Fruit fly (Drosophila melanogaster): ENCODE results near the gene CG12025.

DNA sequence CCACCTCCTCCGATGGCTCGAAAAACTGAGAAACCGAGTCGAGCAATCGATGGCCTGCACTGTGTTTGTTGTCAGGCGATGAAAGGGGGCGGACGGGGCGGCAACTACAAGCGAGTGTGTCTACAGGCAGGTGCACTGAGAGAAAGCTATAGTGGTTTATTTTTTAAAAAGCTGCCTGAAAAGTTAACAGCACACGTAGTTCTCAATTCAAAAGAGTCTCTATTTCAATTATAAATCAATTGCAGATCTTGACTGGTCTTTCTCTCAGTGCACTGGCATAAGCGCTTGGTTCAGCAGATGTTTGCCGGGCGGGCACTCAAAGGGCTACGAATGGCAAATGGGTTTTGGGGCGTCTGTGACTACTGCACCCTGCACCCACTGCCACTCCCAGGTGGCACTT, 15.5 kb downstream of the CG12025 start:
- TF ChIP-seq CG10321 (GFP tag; IDR thresholded peaks at IDR 0.05) (no peak), CG16779 (GFP tag; IDR thresholded peaks at IDR 0.05) (no peak), CG8478 (optimal IDR thresholded peaks at IDR 0.05) (no peak), CG18262 (tag; optimal IDR thresholded peaks at IDR 0.05) (no peak), ken (GFP tag; IDR thresholded peaks at IDR 0.05) (no peak), Dip3 (GFP tag; optimal IDR thresholded peaks at IDR 0.05) (no peak), fd96Cb (tag; optimal IDR thresholded peaks at IDR 0.05) (peak; percentile 33), CG3065 (GFP tag; optimal IDR thresholded peaks at IDR 0.05) (no peak), Antp (GFP tag; optimal IDR thresholded peaks at IDR 0.05) (peak; percentile 34), en (GFP tag; optimal IDR thresholded peaks at IDR 0.05) (no peak), ind (GFP tag; optimal IDR thresholded peaks at IDR 0.05) (peak; percentile 53)
